Worm (Caenorhabditis elegans) whole organism, L1 larva: Measurements from ENCODE around the gene Y44A6C.2.

Source experiments
- C04F5.9 ChIP-seq: sonication (generic microtip); optimal IDR thresholded peaks from 2 replicates; lab custom pipeline; 2016; ENCODE audit warnings: missing genetic modification characterization, missing compliant biosample characterization
- C16A3.4 ChIP-seq: fragments of 150-350 bp; optimal IDR thresholded peaks from 2 replicates; lab custom pipeline; 2014; ENCODE audit warnings: missing biosample characterization, missing genetic modification characterization
- C34B4.2 ChIP-seq: sonication (generic microtip); optimal IDR thresholded peaks from 2 replicates; lab custom pipeline; 2017; ENCODE audit warnings: mild to moderate bottlenecking, missing genetic modification characterization, missing compliant biosample characterization
- F16B12.6 ChIP-seq: fragments of 150-350 bp; optimal IDR thresholded peaks from 2 replicates; lab custom pipeline; 2014; ENCODE audit warnings: missing biosample characterization, missing genetic modification characterization
- Y116A8C.19 ChIP-seq: sonication (generic microtip); optimal IDR thresholded peaks from 2 replicates; lab custom pipeline; 2016; ENCODE audit warnings: missing compliant biosample characterization, missing genetic modification characterization, borderline replicate concordance
- aly-2 ChIP-seq: fragments of 150-350 bp; optimal IDR thresholded peaks from 2 replicates; lab custom pipeline; 2014; ENCODE audit warnings: missing biosample characterization, missing genetic modification characterization
- ama-1 ChIP-seq: fragments of 150-350 bp; optimal IDR thresholded peaks from 2 replicates; lab custom pipeline; 2014
- ceh-63 ChIP-seq: fragments of 200-800 bp; sonication (Bioruptor generic); optimal IDR thresholded peaks from 2 replicates; lab custom pipeline; 2018; ENCODE audit warnings: mild to moderate bottlenecking, missing genetic modification characterization, missing compliant biosample characterization
- ceh-8 ChIP-seq: fragments of 200-800 bp; sonication (Bioruptor generic); optimal IDR thresholded peaks from 2 replicates; lab custom pipeline; 2018; ENCODE audit warnings: mild to moderate bottlenecking, missing genetic modification characterization, moderate library complexity, missing compliant biosample characterization
- ceh-82 ChIP-seq, 3 experiments: fragments of 150-350 bp in 1 of 3; sonication (generic microtip) in 2 of 3; optimal IDR thresholded peaks; 2 replicates each; lab custom pipeline; 2014 to 2017; ENCODE audit warnings: missing biosample characterization in 3 of 3, missing genetic modification characterization in 3 of 3
- ceh-88 ChIP-seq: fragments of 200-800 bp; sonication (Bioruptor generic); IDR thresholded peaks from 2 replicates; pipeline ENCODE4 v1.3.6; 2022; ENCODE audit warnings: missing genetic modification characterization, missing compliant biosample characterization
- ceh-90 ChIP-seq: sonication (generic microtip); optimal IDR thresholded peaks from 2 replicates; lab custom pipeline; 2016; ENCODE audit warnings: missing genetic modification characterization, missing compliant biosample characterization
- dpl-1 ChIP-seq, 3 experiments: fragments of 150-350 bp in 2 of 3; sonication (generic microtip) in 1 of 3; optimal IDR thresholded peaks; 2 replicates each; lab custom pipeline; 2014 to 2017; ENCODE audit warnings: missing biosample characterization in 3 of 3, missing genetic modification characterization in 3 of 3, missing genetic modification reagents in 3 of 3
- dsc-1 ChIP-seq: sonication (generic microtip); optimal IDR thresholded peaks from 2 replicates; lab custom pipeline; 2016; ENCODE audit warnings: mild to moderate bottlenecking, missing genetic modification characterization, missing compliant biosample characterization
- efl-1 ChIP-seq, 4 experiments: fragments of 150-350 bp; optimal IDR thresholded peaks in 3 of 4; peaks in 1 of 4; 1 replicate in 1 of 4; 2 replicates in 3 of 4; lab custom pipeline; 2014; ENCODE audit warnings: missing biosample characterization in 2 of 4, missing genetic modification characterization in 2 of 4, missing genetic modification reagents in 2 of 4
- egl-13 ChIP-seq: sonication (generic microtip); optimal IDR thresholded peaks from 2 replicates; lab custom pipeline; 2016; ENCODE audit warnings: missing genotype, missing genetic modification reagents, missing genetic modification characterization, missing compliant biosample characterization
- elt-2 ChIP-seq: sonication (generic microtip); optimal IDR thresholded peaks from 2 replicates; lab custom pipeline; 2016; ENCODE audit warnings: missing genetic modification characterization, mild to moderate bottlenecking, inconsistent platforms, missing compliant biosample characterization, missing genetic modification reagents
- elt-3 ChIP-seq, 6 experiments: fragments of 150-350 bp in 1 of 6; sonication (generic microtip); optimal IDR thresholded peaks; 2 replicates each; lab custom pipeline; 2017 to 2018; ENCODE audit warnings: missing biosample characterization in 6 of 6, missing genetic modification characterization in 6 of 6, inconsistent platforms in 1 of 6
- ets-5 ChIP-seq: fragments of 200-800 bp; sonication (Bioruptor generic); IDR thresholded peaks from 2 replicates; pipeline ENCODE4 v1.3.6; 2022; ENCODE audit warnings: missing genetic modification characterization, missing compliant biosample characterization
- fkh-8 ChIP-seq: sonication (generic microtip); optimal IDR thresholded peaks from 2 replicates; lab custom pipeline; 2016; ENCODE audit warnings: mild to moderate bottlenecking, missing genetic modification characterization, missing compliant biosample characterization
- fos-1 ChIP-seq: fragments of 150-350 bp; optimal IDR thresholded peaks from 2 replicates; lab custom pipeline; 2014; ENCODE audit warnings: missing biosample characterization, missing genetic modification characterization
- hlh-17 ChIP-seq: fragments of 200-800 bp; sonication (Bioruptor generic); optimal IDR thresholded peaks from 2 replicates; lab custom pipeline; 2018; ENCODE audit warnings: missing genetic modification characterization, mild to moderate bottlenecking, missing compliant biosample characterization, moderate library complexity, borderline replicate concordance
- hlh-4 ChIP-seq: sonication (generic microtip); optimal IDR thresholded peaks from 2 replicates; lab custom pipeline; 2016; ENCODE audit warnings: mild to moderate bottlenecking, missing genetic modification characterization, missing compliant biosample characterization
- hpl-2 ChIP-seq: fragments of 150-350 bp; optimal IDR thresholded peaks from 2 replicates; lab custom pipeline; 2014; ENCODE audit warnings: missing biosample characterization, missing genetic modification reagents, missing genetic modification characterization
- isw-1 ChIP-seq: fragments of 200-800 bp; sonication (Bioruptor generic); IDR thresholded peaks from 2 replicates; pipeline ENCODE4 v1.3.6; 2022; ENCODE audit warnings: missing genetic modification characterization, missing compliant biosample characterization
- lin-14 ChIP-seq: fragments of 200-800 bp; sonication (Bioruptor generic); optimal IDR thresholded peaks from 2 replicates; lab custom pipeline; 2018; ENCODE audit warnings: mild to moderate bottlenecking, missing genetic modification characterization, moderate library complexity, missing compliant biosample characterization
- lin-15B ChIP-seq: fragments of 150-350 bp; sonication (generic microtip); optimal IDR thresholded peaks from 3 replicates; lab custom pipeline; 2014; ENCODE audit warnings: missing biosample characterization, missing genetic modification characterization
- lsy-2 ChIP-seq, 2 experiments: fragments of 150-350 bp; optimal IDR thresholded peaks; 2 replicates each; lab custom pipeline; 2014; ENCODE audit warnings: missing biosample characterization in 2 of 2, missing genetic modification characterization in 2 of 2
- nhr-12 ChIP-seq: sonication (generic microtip); optimal IDR thresholded peaks from 2 replicates; lab custom pipeline; 2017; ENCODE audit warnings: missing biosample characterization, missing genetic modification characterization
- nhr-19 ChIP-seq: fragments of 200-800 bp; sonication (Bioruptor generic); conservative IDR thresholded peaks from 2 replicates; pipeline ENCODE4 v1.3.6; 2022; ENCODE audit warnings: missing genetic modification characterization, missing compliant biosample characterization
- nhr-20 ChIP-seq: sonication (generic microtip); optimal IDR thresholded peaks from 2 replicates; lab custom pipeline; 2016; ENCODE audit warnings: mild to moderate bottlenecking, missing genetic modification characterization, missing compliant biosample characterization
- nhr-237 ChIP-seq: fragments of 150-350 bp; optimal IDR thresholded peaks from 2 replicates; lab custom pipeline; 2014; ENCODE audit warnings: missing biosample characterization, missing genetic modification characterization
- nhr-28 ChIP-seq: fragments of 150-350 bp; optimal IDR thresholded peaks from 2 replicates; lab custom pipeline; 2014; ENCODE audit warnings: missing biosample characterization, missing genetic modification characterization
- nhr-47 ChIP-seq: sonication (generic microtip); optimal IDR thresholded peaks from 2 replicates; lab custom pipeline; 2016; ENCODE audit warnings: mild to moderate bottlenecking, missing genetic modification characterization, moderate library complexity, missing compliant biosample characterization
- nhr-71 ChIP-seq: sonication (generic microtip); optimal IDR thresholded peaks from 2 replicates; lab custom pipeline; 2016; ENCODE audit warnings: mild to moderate bottlenecking, missing genetic modification characterization, moderate library complexity, missing compliant biosample characterization
- nhr-77 ChIP-seq: fragments of 150-350 bp; optimal IDR thresholded peaks from 2 replicates; lab custom pipeline; 2014; ENCODE audit warnings: missing biosample characterization, missing genetic modification characterization
- nhr-84 ChIP-seq: sonication (generic microtip); optimal IDR thresholded peaks from 2 replicates; lab custom pipeline; 2017; ENCODE audit warnings: missing biosample characterization, missing genetic modification characterization
- nhr-85 ChIP-seq: sonication (generic microtip); peaks from one replicate; lab custom pipeline; 2016; ENCODE audit warnings: missing genetic modification characterization, inconsistent platforms, missing compliant biosample characterization
- nhr-90 ChIP-seq: sonication (generic microtip); optimal IDR thresholded peaks from 2 replicates; lab custom pipeline; 2016; ENCODE audit warnings: mild to moderate bottlenecking, missing genetic modification characterization, missing compliant biosample characterization; ENCODE audit not compliant: poor library complexity
- pag-3 ChIP-seq: sonication (generic microtip); optimal IDR thresholded peaks from 2 replicates; lab custom pipeline; 2017; ENCODE audit warnings: missing genetic modification characterization, mild to moderate bottlenecking, missing compliant biosample characterization, antibody characterized with exemption, borderline replicate concordance; ENCODE audit not compliant: insufficient read depth
- rnt-1 ChIP-seq: sonication (generic microtip); optimal IDR thresholded peaks from 2 replicates; lab custom pipeline; 2016; ENCODE audit warnings: mild to moderate bottlenecking, missing genetic modification characterization, moderate library complexity, missing compliant biosample characterization
- snpc-4 ChIP-seq: fragments of 150-350 bp; optimal IDR thresholded peaks from 2 replicates; lab custom pipeline; 2014; ENCODE audit warnings: missing biosample characterization, missing genetic modification characterization
- sptf-1 ChIP-seq: fragments of 150-350 bp; optimal IDR thresholded peaks from 2 replicates; lab custom pipeline; 2014; ENCODE audit warnings: missing biosample characterization, missing genetic modification characterization
- swsn-7 ChIP-seq: sonication (generic microtip); optimal IDR thresholded peaks from 2 replicates; lab custom pipeline; 2016; ENCODE audit warnings: missing genetic modification characterization, missing compliant biosample characterization
- tlp-1 ChIP-seq: fragments of 150-350 bp; optimal IDR thresholded peaks from 2 replicates; lab custom pipeline; 2014; ENCODE audit warnings: missing biosample characterization, missing genetic modification characterization
- unc-130 ChIP-seq: fragments of 150-350 bp; optimal IDR thresholded peaks from 2 replicates; lab custom pipeline; 2017; ENCODE audit warnings: missing biosample characterization, missing genetic modification characterization, inconsistent platforms
- unc-30 ChIP-seq: sonication (generic microtip); optimal IDR thresholded peaks from 2 replicates; lab custom pipeline; 2017; ENCODE audit warnings: missing biosample characterization, missing genetic modification characterization
- unc-62 ChIP-seq: fragments of 150-350 bp; optimal IDR thresholded peaks from 2 replicates; lab custom pipeline; 2014; ENCODE audit warnings: missing biosample characterization, missing genetic modification reagents, missing genetic modification characterization
- unc-86 ChIP-seq: sonication (generic microtip); optimal IDR thresholded peaks from 2 replicates; lab custom pipeline; 2016; ENCODE audit warnings: missing genetic modification characterization, missing compliant biosample characterization
- unc-98 ChIP-seq: fragments of 200-800 bp; sonication (Bioruptor generic); IDR thresholded peaks from 2 replicates; pipeline ENCODE4 v1.3.6; 2022; ENCODE audit warnings: missing genetic modification characterization, missing compliant biosample characterization
- xbp-1 ChIP-seq: sonication (generic microtip); optimal IDR thresholded peaks from 2 replicates; lab custom pipeline; 2016; ENCODE audit warnings: missing genetic modification characterization, missing compliant biosample characterization
- zag-1 ChIP-seq: fragments of 150-350 bp; optimal IDR thresholded peaks from 2 replicates; lab custom pipeline; 2014; ENCODE audit warnings: missing biosample characterization, missing genetic modification characterization
- ztf-4 ChIP-seq: fragments of 150-350 bp; optimal IDR thresholded peaks from 2 replicates; lab custom pipeline; 2014; ENCODE audit warnings: missing biosample characterization, missing genetic modification characterization

Gene Y44A6C.2

DNA sequence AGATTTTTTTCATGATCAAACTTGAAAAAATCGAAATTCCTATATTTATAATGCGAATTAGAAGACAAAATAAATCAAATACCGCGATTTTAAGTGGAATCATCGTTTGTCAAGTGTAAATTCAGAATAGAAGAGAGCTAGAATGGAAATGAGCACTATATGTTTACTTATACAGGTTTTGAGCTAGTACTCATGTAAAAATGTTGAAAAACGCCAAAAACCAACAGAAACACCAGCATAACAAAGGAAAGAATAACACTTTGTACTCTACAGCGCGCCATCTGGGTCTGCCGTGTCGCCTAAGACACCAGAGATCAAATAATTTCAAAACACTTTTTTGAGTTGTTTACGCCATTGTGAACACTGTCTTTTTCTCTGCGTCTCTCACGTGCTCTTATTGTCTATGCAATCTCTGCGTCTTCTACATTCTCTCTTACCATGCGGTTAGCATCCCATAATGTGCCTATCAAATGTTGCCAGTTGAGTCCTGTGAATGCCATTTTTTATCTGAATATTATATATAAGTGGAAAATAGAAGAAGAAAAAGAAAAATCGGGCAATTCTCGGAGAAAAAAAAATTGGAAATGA lies 6.8 kb downstream of the Y44A6C.2 start, which contains the start of gene ipla-3:
Gene ipla-3 (minus strand): TSS at position 510 of the 588 bp plus-strand sequence.
- TF ChIP-seq nhr-237 (tag; lab: Kevin White, UChicago) (no peak), nhr-71 (tag; lab: Kevin White, UChicago) (peak; percentile 68), nhr-28 (tag; lab: Kevin White, UChicago) (no peak), fos-1 (no peak), nhr-84 (tag; lab: Kevin White, UChicago) (no peak), nhr-20 (peak; percentile 50), tlp-1 (tag; lab: Kevin White, UChicago) (no peak), ama-1 (lab: Kevin White, UChicago) (no peak), pag-3 (tag; lab: Kevin White, UChicago) (no peak), nhr-90 (peak; percentile 67), ceh-88 (GFP tag; lab: Robert Waterston, UW) (no peak), unc-30 (tag; lab: Kevin White, UChicago) (no peak), nhr-85 (tag; lab: Kevin White, UChicago) (peak; percentile 58), xbp-1 (tag; lab: Kevin White, UChicago) (peak; percentile 7), unc-62 (GFP tag; lab: Kevin White, UChicago) (no peak), ets-5 (GFP tag; lab: Robert Waterston, UW) (no peak), aly-2 (no peak), unc-130 (no peak), unc-86 (tag; lab: Kevin White, UChicago) (no peak), nhr-19 (GFP tag; lab: Robert Waterston, UW) (no peak), swsn-7 (tag; lab: Kevin White, UChicago) (peak; percentile 42), unc-98 (no peak), C16A3.4 (tag; lab: Kevin White, UChicago) (no peak), ceh-8 (GFP tag; lab: Kevin White, UChicago) (no peak), elt-2 (peak; percentile 77), ztf-4 (peak; percentile 10), sptf-1 (tag; lab: Kevin White, UChicago) (no peak), isw-1 (no peak), fkh-8 (tag; lab: Kevin White, UChicago) (no peak), nhr-77 (tag; lab: Kevin White, UChicago) (peak; percentile 30), egl-13 (no peak), ceh-90 (tag; lab: Kevin White, UChicago) (no peak), hlh-4 (tag; lab: Kevin White, UChicago) (no peak), efl-1 (optimal IDR thresholded peaks at IDR 0.05; lab: Kevin White, UChicago) (peak; percentile 28 to 42), efl-1 (GFP tag; optimal IDR thresholded peaks at IDR 0.05 in 1 of 2; lab: Kevin White, UChicago) (peak in 1 of 2 experiments; percentile 85), Y116A8C.19 (tag; lab: Kevin White, UChicago) (no peak), hpl-2 (GFP tag; lab: Kevin White, UChicago) (no peak), F16B12.6 (tag; lab: Kevin White, UChicago) (no peak), snpc-4 (tag; lab: Kevin White, UChicago) (peak; percentile 18), rnt-1 (no peak), C04F5.9 (no peak), dpl-1 (GFP tag; optimal IDR thresholded peaks at IDR 0.05; lab: Kevin White, UChicago) (peak in 2 of 3 experiments; percentile 21 to 36), dsc-1 (tag; lab: Kevin White, UChicago) (no peak), elt-3 (tag; optimal IDR thresholded peaks at IDR 0.05; lab: Kevin White, UChicago) (no peak), C34B4.2 (no peak), hlh-17 (GFP tag; lab: Kevin White, UChicago) (no peak), nhr-47 (no peak), zag-1 (no peak), ceh-63 (GFP tag; lab: Kevin White, UChicago) (no peak), lsy-2 (tag; optimal IDR thresholded peaks at IDR 0.05; lab: Kevin White, UChicago) (peak; percentile 22 to 59), ceh-82 (tag; optimal IDR thresholded peaks at IDR 0.05; lab: Kevin White, UChicago) (peak in 2 of 3 experiments; percentile 21 to 53), lin-14 (GFP tag; lab: Kevin White, UChicago) (no peak), lin-15B (tag; lab: Kevin White, UChicago) (no peak), nhr-12 (tag; lab: Kevin White, UChicago) (no peak)
